Fruit fly (Drosophila melanogaster) whole organism, embryonic: Measurements from ENCODE around the gene Prx2.

ENCODE experiments used
- Antp ChIP-seq: fragments of 200-800 bp; sonication (Bioruptor generic); optimal IDR thresholded peaks from 3 replicates; lab custom pipeline; 2016; ENCODE audit warnings: missing biosample characterization, missing genetic modification characterization
- Awh ChIP-seq: fragments of 200-800 bp; sonication (Bioruptor generic); IDR thresholded peaks from 2 replicates; pipeline ENCODE4, ENCODE4 v1.3.6; 2022; ENCODE audit warnings: missing biosample characterization, missing genetic modification characterization
- BEAF-32 ChIP-seq: fragments of 200-800 bp; sonication (Bioruptor generic); optimal IDR thresholded peaks from 3 replicates; lab custom pipeline; 2017; ENCODE audit warnings: missing biosample characterization, missing genetic modification characterization, mild to moderate bottlenecking, moderate library complexity, missing genetic modification reagents
- Blimp-1 ChIP-seq: fragments of 200-800 bp; sonication (Bioruptor generic); optimal IDR thresholded peaks from 3 replicates; lab custom pipeline; 2018; ENCODE audit warnings: missing biosample characterization, missing genetic modification characterization, mild to moderate bottlenecking, moderate library complexity, missing genetic modification reagents
- CG10274 ChIP-seq: fragments of 200-800 bp; sonication (Bioruptor generic); optimal IDR thresholded peaks from 3 replicates; lab custom pipeline; 2017; ENCODE audit warnings: missing biosample characterization, mild to moderate bottlenecking, missing genetic modification characterization
- CG10366 ChIP-seq: fragments of 200-800 bp; sonication (Bioruptor generic); IDR thresholded peaks from 2 replicates; pipeline ENCODE4 v1.3.6; 2022; ENCODE audit warnings: missing biosample characterization, missing genetic modification characterization
- CG11696 ChIP-seq: fragments of 200-800 bp; sonication (Bioruptor generic); IDR thresholded peaks from 2 replicates; pipeline ENCODE4 v1.3.6; 2022; ENCODE audit warnings: missing biosample characterization, missing genetic modification characterization
- CG12659 ChIP-seq: fragments of 200-800 bp; sonication (Bioruptor generic); optimal IDR thresholded peaks from 3 replicates; lab custom pipeline; 2017; ENCODE audit warnings: mild to moderate bottlenecking, missing biosample characterization, missing genetic modification reagents, missing genetic modification characterization
- CG13123 ChIP-seq: fragments of 200-800 bp; sonication (Bioruptor generic); optimal IDR thresholded peaks from 2 replicates; lab custom pipeline; 2016; ENCODE audit warnings: missing biosample characterization, missing genetic modification characterization
- CG13894 ChIP-seq: fragments of 200-800 bp; sonication (Bioruptor generic); optimal IDR thresholded peaks from 3 replicates; lab custom pipeline; 2018; ENCODE audit warnings: missing biosample characterization, mild to moderate bottlenecking, missing genetic modification characterization, moderate library complexity
- CG15011 ChIP-seq: fragments of 200-800 bp; sonication (Bioruptor generic); optimal IDR thresholded peaks from 3 replicates; lab custom pipeline; 2018; ENCODE audit warnings: missing biosample characterization, mild to moderate bottlenecking, missing genetic modification characterization
- CG17802 ChIP-seq: fragments of 200-800 bp; sonication (Bioruptor generic); optimal IDR thresholded peaks from 2 replicates; lab custom pipeline; 2018; ENCODE audit warnings: missing biosample characterization, mild to moderate bottlenecking, missing genetic modification characterization, moderate library complexity
- CG18011 ChIP-seq: fragments of 200-800 bp; sonication (Bioruptor generic); optimal IDR thresholded peaks from 2 replicates; lab custom pipeline; 2017; ENCODE audit warnings: missing biosample characterization, missing genetic modification characterization, mild to moderate bottlenecking, moderate library complexity, missing genotype
- CG18476 ChIP-seq: fragments of 200-800 bp; sonication (Bioruptor generic); optimal IDR thresholded peaks from 2 replicates; lab custom pipeline; 2016; ENCODE audit warnings: missing biosample characterization, mild to moderate bottlenecking, missing genetic modification characterization
- CG2116 ChIP-seq: fragments of 200-800 bp; sonication (Bioruptor generic); optimal IDR thresholded peaks from 3 replicates; lab custom pipeline; 2018; ENCODE audit warnings: missing biosample characterization, mild to moderate bottlenecking, missing genetic modification characterization
- CG31441 ChIP-seq: fragments of 200-800 bp; sonication (Bioruptor generic); IDR thresholded peaks from 2 replicates; pipeline ENCODE4 v1.3.6; 2022; ENCODE audit warnings: missing biosample characterization, missing genetic modification characterization
- CG4282 ChIP-seq: fragments of 200-800 bp; sonication (Bioruptor generic); optimal IDR thresholded peaks from 2 replicates; lab custom pipeline; 2016; ENCODE audit warnings: missing biosample characterization, missing genetic modification characterization
- CG5245 ChIP-seq: fragments of 200-800 bp; sonication (Bioruptor generic); optimal IDR thresholded peaks from 3 replicates; lab custom pipeline; 2016; ENCODE audit warnings: missing biosample characterization, missing genetic modification characterization
- CG6272 ChIP-seq: fragments of 200-800 bp; sonication (Bioruptor generic); IDR thresholded peaks from 2 replicates; pipeline ENCODE4 v1.3.6; 2022; ENCODE audit warnings: missing biosample characterization, missing genetic modification characterization
- CG7357 ChIP-seq: fragments of 200-800 bp; sonication (Bioruptor generic); IDR thresholded peaks from 3 replicates; pipeline ENCODE4 v1.3.6; 2022; ENCODE audit warnings: missing biosample characterization, missing genetic modification characterization
- CG7839 ChIP-seq: fragments of 200-800 bp; sonication (Bioruptor generic); optimal IDR thresholded peaks from 3 replicates; lab custom pipeline; 2018; ENCODE audit warnings: missing biosample characterization, mild to moderate bottlenecking, missing genetic modification characterization, moderate library complexity
- Dp ChIP-seq: fragments of 200-800 bp; sonication (Bioruptor generic); optimal IDR thresholded peaks from 2 replicates; lab custom pipeline; 2018; ENCODE audit warnings: missing biosample characterization, mild to moderate bottlenecking, missing genetic modification characterization, moderate library complexity
- H15 ChIP-seq: fragments of 200-800 bp; sonication (Bioruptor generic); IDR thresholded peaks from 3 replicates; pipeline ENCODE4 v1.3.6; 2022; ENCODE audit warnings: missing biosample characterization, missing genetic modification characterization
- HLHmδ ChIP-seq: fragments of 200-800 bp; sonication (Bioruptor generic); optimal IDR thresholded peaks from 2 replicates; lab custom pipeline; 2018; ENCODE audit warnings: missing biosample characterization, mild to moderate bottlenecking, missing genetic modification characterization, moderate library complexity
- HmgZ ChIP-seq: fragments of 200-800 bp; sonication (Bioruptor generic); optimal IDR thresholded peaks from 2 replicates; lab custom pipeline; 2018; ENCODE audit warnings: missing biosample characterization, mild to moderate bottlenecking, missing genetic modification characterization
- Hmx ChIP-seq: fragments of 200-800 bp; sonication (Bioruptor generic); optimal IDR thresholded peaks from 2 replicates; lab custom pipeline; 2016; ENCODE audit warnings: missing biosample characterization, missing genetic modification characterization
- Hr51 ChIP-seq, 2 experiments: fragments of 200-800 bp; sonication (Bioruptor generic); optimal IDR thresholded peaks; 2 replicates in 1 of 2; 3 replicates in 1 of 2; lab custom pipeline; 2016 to 2018; ENCODE audit warnings: missing biosample characterization in 2 of 2, missing genetic modification characterization in 2 of 2, mild to moderate bottlenecking in 1 of 2, moderate library complexity in 1 of 2
- MBD-R2 ChIP-seq: fragments of 200-800 bp; sonication (Bioruptor generic); IDR thresholded peaks from 2 replicates; pipeline ENCODE4 v1.3.6; 2022; ENCODE audit warnings: missing biosample characterization, missing genetic modification characterization
- Max ChIP-seq: fragments of 200-800 bp; sonication (Bioruptor generic); optimal IDR thresholded peaks from 2 replicates; lab custom pipeline; 2016; ENCODE audit warnings: missing biosample characterization, mild to moderate bottlenecking, missing genetic modification characterization
- Opbp ChIP-seq: fragments of 200-800 bp; sonication (Bioruptor generic); IDR thresholded peaks from 3 replicates; pipeline ENCODE4 v1.3.6; 2022; ENCODE audit warnings: missing biosample characterization, missing genetic modification characterization; ENCODE audit not compliant: partially characterized antibody
- Optix ChIP-seq: fragments of 200-800 bp; sonication (Bioruptor generic); IDR thresholded peaks from 3 replicates; pipeline ENCODE4 v1.3.6; 2022; ENCODE audit warnings: missing biosample characterization, missing genetic modification characterization
- Taf1 ChIP-seq: fragments of 200-800 bp; sonication (Bioruptor generic); IDR thresholded peaks from 2 replicates; pipeline ENCODE4 v1.3.6; 2022; ENCODE audit warnings: missing biosample characterization, missing genetic modification characterization
- Tbp ChIP-seq: fragments of >200 bp; optimal IDR thresholded peaks from 2 replicates; lab custom pipeline; 2018; ENCODE audit warnings: missing biosample characterization, missing genetic modification characterization
- bowl ChIP-seq: fragments of 200-800 bp; sonication (Bioruptor generic); IDR thresholded peaks from 2 replicates; pipeline ENCODE4 v1.3.6; 2022; ENCODE audit warnings: missing biosample characterization, missing genetic modification characterization
- bsh ChIP-seq, 2 experiments: fragments of 200-800 bp; sonication (Bioruptor generic); optimal IDR thresholded peaks; 2 replicates each; lab custom pipeline; 2017 to 2018; ENCODE audit warnings: mild to moderate bottlenecking in 2 of 2, missing biosample characterization in 2 of 2, missing genetic modification characterization in 2 of 2, moderate library complexity in 1 of 2
- cato ChIP-seq: fragments of 200-800 bp; sonication (Bioruptor generic); optimal IDR thresholded peaks from 2 replicates; lab custom pipeline; 2016; ENCODE audit warnings: missing biosample characterization, missing genetic modification characterization, borderline replicate concordance
- cg ChIP-seq: fragments of 200-800 bp; sonication (Bioruptor generic); optimal IDR thresholded peaks from 3 replicates; lab custom pipeline; 2019; ENCODE audit warnings: missing biosample characterization, mild to moderate bottlenecking, missing genetic modification characterization, moderate library complexity
- dpn ChIP-seq, 2 experiments: fragments of 200-800 bp; sonication (Bioruptor generic); optimal IDR thresholded peaks; 3 replicates each; lab custom pipeline; 2016; ENCODE audit warnings: missing biosample characterization in 2 of 2, missing genetic modification characterization in 2 of 2
- ems ChIP-seq: fragments of 200-800 bp; sonication (Bioruptor generic); optimal IDR thresholded peaks from 3 replicates; lab custom pipeline; 2016; ENCODE audit warnings: missing biosample characterization, missing genetic modification characterization
- esg ChIP-seq: fragments of 200-800 bp; sonication (Bioruptor generic); conservative IDR thresholded peaks from 2 replicates; pipeline ENCODE4 v1.3.6; 2022; ENCODE audit warnings: missing biosample characterization, missing genetic modification characterization
- hb ChIP-seq: fragments of 200-800 bp; sonication (Bioruptor generic); IDR thresholded peaks from 3 replicates; pipeline ENCODE4 v1.3.6; 2022; ENCODE audit warnings: missing biosample characterization, missing genetic modification characterization; ENCODE audit not compliant: partially characterized antibody
- ind ChIP-seq: fragments of 200-800 bp; sonication (Bioruptor generic); optimal IDR thresholded peaks from 3 replicates; lab custom pipeline; 2016; ENCODE audit warnings: missing biosample characterization, missing genetic modification characterization
- inv ChIP-seq: fragments of 200-800 bp; sonication (Bioruptor generic); IDR thresholded peaks from 2 replicates; pipeline ENCODE4 v1.3.6; 2022; ENCODE audit warnings: missing biosample characterization, missing genetic modification characterization; ENCODE audit not compliant: partially characterized antibody
- maf-S ChIP-seq: fragments of 200-800 bp; sonication (Bioruptor generic); optimal IDR thresholded peaks from 2 replicates; lab custom pipeline; 2016; ENCODE audit warnings: missing biosample characterization, missing genetic modification characterization
- ro ChIP-seq: fragments of 200-800 bp; sonication (Bioruptor generic); IDR thresholded peaks from 2 replicates; pipeline ENCODE4 v1.3.6; 2022; ENCODE audit warnings: missing biosample characterization, missing genetic modification characterization
- sr ChIP-seq: fragments of 200-800 bp; sonication (Bioruptor generic); IDR thresholded peaks from 3 replicates; pipeline ENCODE4 v1.3.6; 2022; ENCODE audit warnings: missing biosample characterization, missing genetic modification characterization
- tap ChIP-seq: fragments of 200-800 bp; optimal IDR thresholded peaks from 3 replicates; lab custom pipeline; 2019; ENCODE audit warnings: missing biosample characterization, mild to moderate bottlenecking, missing genetic modification characterization, moderate library complexity
- tgo ChIP-seq: fragments of 200-800 bp; sonication (Bioruptor generic); IDR thresholded peaks from 3 replicates; pipeline ENCODE4 v1.3.6; 2022; ENCODE audit warnings: missing biosample characterization, missing genetic modification characterization
- unpg ChIP-seq: fragments of 200-800 bp; sonication (Bioruptor generic); optimal IDR thresholded peaks from 3 replicates; lab custom pipeline; 2018; ENCODE audit warnings: missing biosample characterization, mild to moderate bottlenecking, missing genetic modification characterization, moderate library complexity
- z ChIP-seq: fragments of 200-800 bp; sonication (Bioruptor generic); IDR thresholded peaks from 3 replicates; pipeline ENCODE4 v1.3.6; 2022; ENCODE audit warnings: missing biosample characterization, missing genetic modification characterization

Gene Prx2

dm6 chrX:13337454-13337853 lies 7.8 kb downstream of the Prx2 start, which contains the start of gene RpS15Aa (continued):
- TF ChIP-seq inv (GFP tag; lab: Robert Waterston, UW) (peak; percentile 48; the same call in 1 of the 2 replicates), CG12659 (GFP tag; lab: Kevin White, UChicago) (peak; percentile 77), CG15011 (GFP tag; lab: Kevin White, UChicago) (peak; percentile 68), HmgZ (tag; lab: Kevin White, UChicago) (peak; percentile 57), CG7839 (tag; lab: Kevin White, UChicago) (peak; percentile 60), tgo (GFP tag; lab: Robert Waterston, UW) (peak; percentile 66), bowl (GFP tag; lab: Robert Waterston, UW) (0 out of 2 replicates have a peak, but pooled peaks have one; percentile 44), CG31441 (GFP tag; lab: Robert Waterston, UW) (peak; percentile 26; the same call in 1 of the 2 replicates), Awh (GFP tag; lab: Robert Waterston, UW) (peak; percentile 62), dpn (GFP tag; optimal IDR thresholded peaks at IDR 0.05; lab: Kevin White, UChicago) (peak; percentile 34 to 79), CG17802 (tag; lab: Kevin White, UChicago) (peak; percentile 69), CG18476 (GFP tag; lab: Kevin White, UChicago) (no peak), maf-S (peak; percentile 59), CG7357 (GFP tag; lab: Robert Waterston, UW) (no peak), CG2116 (peak; percentile 62), Antp (GFP tag; lab: Kevin White, UChicago) (peak; percentile 69), CG5245 (peak; percentile 60), hb (GFP tag; lab: Robert Waterston, UW) (peak; percentile 51; the same call in 1 of the 3 replicates), z (GFP tag; lab: Robert Waterston, UW) (peak; percentile 51; the same call in 1 of the 3 replicates), Max (no peak), cg (no peak), CG13123 (GFP tag; lab: Kevin White, UChicago) (peak; percentile 2), Hr51 (GFP tag; optimal IDR thresholded peaks at IDR 0.05; lab: Kevin White, UChicago) (peak; percentile 34 to 67), ind (peak; percentile 43), Taf1 (GFP tag; lab: Robert Waterston, UW) (peak; percentile 33; the same call in 1 of the 2 replicates), tap (peak; percentile 58), Hmx (GFP tag; lab: Kevin White, UChicago) (no peak), Opbp (GFP tag; lab: Robert Waterston, UW) (peak; percentile 76), HLHmδ (GFP tag; lab: Kevin White, UChicago) (peak; percentile 96), H15 (GFP tag; lab: Robert Waterston, UW) (peak; percentile 78), ems (GFP tag; lab: Kevin White, UChicago) (peak; percentile 39), Dp (GFP tag; lab: Kevin White, UChicago) (peak; percentile 1), CG10366 (GFP tag; lab: Robert Waterston, UW) (peak; percentile 76), cato (GFP tag; lab: Kevin White, UChicago) (peak; percentile 34), CG4282 (no peak), Tbp (GFP tag; lab: Kevin White, UChicago) (peak; percentile 3), esg (peak; percentile 12; the same call in 1 of the 2 replicates), CG6272 (GFP tag; lab: Robert Waterston, UW) (peak; percentile 78), CG11696 (GFP tag; lab: Robert Waterston, UW) (no peak), Optix (GFP tag; lab: Robert Waterston, UW) (peak; percentile 69), unpg (GFP tag; lab: Kevin White, UChicago) (peak; percentile 70), BEAF-32 (GFP tag; lab: Kevin White, UChicago) (peak; percentile 75), ro (GFP tag; lab: Robert Waterston, UW) (0 out of 2 replicates have a peak, but pooled peaks have one; percentile 17), bsh (GFP tag; optimal IDR thresholded peaks at IDR 0.05; lab: Kevin White, UChicago) (peak in 1 of 2 experiments; percentile 64), CG10274 (GFP tag; lab: Kevin White, UChicago) (peak; percentile 67), CG18011 (peak; percentile 49), CG13894 (tag; lab: Kevin White, UChicago) (peak; percentile 55), MBD-R2 (GFP tag; lab: Robert Waterston, UW) (peak; percentile 56; the same call in 1 of the 2 replicates), Blimp-1 (GFP tag; lab: Kevin White, UChicago) (peak; percentile 22), sr (GFP tag; lab: Robert Waterston, UW) (peak; percentile 83)
